Worm (Caenorhabditis elegans): ENCODE data around the gene srh-23.
A peak's percentile ranks its signal among the peaks of the same experiment; 100 is the strongest.

srh-23 gene

ce11 chrV:4964020-4964635 lies 43.2 kb downstream of the srh-23 start:
- TF ChIP-seq rnt-1 (tag; optimal IDR thresholded peaks at IDR 0.05) (no peak), efl-1 (optimal IDR thresholded peaks at IDR 0.05) (no peak), efl-1 (GFP tag; optimal IDR thresholded peaks at IDR 0.05 in 1 of 2) (peak in 1 of 2 experiments; percentile 20), nhr-71 (tag; optimal IDR thresholded peaks at IDR 0.05) (peak; percentile 22), lin-14 (GFP tag; optimal IDR thresholded peaks at IDR 0.05) (peak; percentile 21), ztf-11 (tag; optimal IDR thresholded peaks at IDR 0.05) (no peak), xbp-1 (tag; optimal IDR thresholded peaks at IDR 0.05) (no peak), Y116A8C.19 (tag; optimal IDR thresholded peaks at IDR 0.05; ENCODE audit: borderline replicate concordance) (no peak), nhr-85 (tag) (no peak), unc-62 (GFP tag; optimal IDR thresholded peaks at IDR 0.05) (no peak), mab-9 (GFP tag; IDR thresholded peaks at IDR 0.05) (no peak), C04F5.9 (tag; optimal IDR thresholded peaks at IDR 0.05) (no peak), egl-13 (tag; optimal IDR thresholded peaks at IDR 0.05) (no peak), lin-15B (tag; optimal IDR thresholded peaks at IDR 0.05) (no peak), ama-1 (optimal IDR thresholded peaks at IDR 0.05) (no peak), ztf-4 (tag; optimal IDR thresholded peaks at IDR 0.05) (no peak), dsc-1 (tag; optimal IDR thresholded peaks at IDR 0.05) (peak; percentile 27), nhr-19 (GFP tag; conservative IDR thresholded peaks at IDR 0.05) (no peak), tbx-2 (tag; optimal IDR thresholded peaks at IDR 0.05) (no peak), pag-3 (tag; optimal IDR thresholded peaks at IDR 0.05; ENCODE audit: borderline replicate concordance, insufficient read depth) (no peak), fkh-8 (tag; optimal IDR thresholded peaks at IDR 0.05) (no peak)

- no peak for TF ChIP-seq sptf-1 (tag; optimal IDR thresholded peaks at IDR 0.05)
- TF ChIP-seq aly-2 (tag; optimal IDR thresholded peaks at IDR 0.05), result no peak
- TF ChIP-seq elt-2 (tag; optimal IDR thresholded peaks at IDR 0.05), result peak; percentile 64
- TF ChIP-seq ceh-90 (tag; optimal IDR thresholded peaks at IDR 0.05), result no peak
- no peak for TF ChIP-seq jun-1 (tag; optimal IDR thresholded peaks at IDR 0.05)
- TF ChIP-seq rnt-1 (tag; optimal IDR thresholded peaks at IDR 0.05), result no peak
- peak in 1 of 2 experiments; percentile 30 for TF ChIP-seq lin-35 (GFP tag; optimal IDR thresholded peaks at IDR 0.05)
- TF ChIP-seq nhr-85 (tag), result peak; percentile 57
- no peak for TF ChIP-seq zag-1 (tag; optimal IDR thresholded peaks at IDR 0.05)
- TF ChIP-seq lir-3 (tag; optimal IDR thresholded peaks at IDR 0.05; ENCODE audit: poor library complexity), result no peak
- no peak for TF ChIP-seq skn-1 (tag; optimal IDR thresholded peaks at IDR 0.05)
- TF ChIP-seq lin-14 (GFP tag; optimal IDR thresholded peaks at IDR 0.05), result no peak
Observed at ce11 chrV:4964671-4965420, 43.9 kb downstream of the srh-23 start.

ce11 chrV:4965790-4966189 lies 44.9 kb downstream of the srh-23 start:
- no peak for TF ChIP-seq efl-1 (optimal IDR thresholded peaks at IDR 0.05)
- TF ChIP-seq efl-1 (GFP tag; optimal IDR thresholded peaks at IDR 0.05 in 1 of 2), result peak in 1 of 2 experiments; percentile 78
- TF ChIP-seq nhr-85 (tag), result peak; percentile 77
- TF ChIP-seq nhr-71 (tag; optimal IDR thresholded peaks at IDR 0.05), result peak; percentile 7
- no peak for TF ChIP-seq ceh-90 (tag; optimal IDR thresholded peaks at IDR 0.05)

ce11 chrV:4967238-4967637 lies 46.3 kb downstream of the srh-23 start:
- TF ChIP-seq dpl-1 (GFP tag; optimal IDR thresholded peaks at IDR 0.05) (no peak), nhr-71 (tag; optimal IDR thresholded peaks at IDR 0.05) (peak; percentile 15), skn-1 (tag; optimal IDR thresholded peaks at IDR 0.05) (no peak), nhr-47 (tag; optimal IDR thresholded peaks at IDR 0.05) (peak; percentile 10), ceh-8 (GFP tag; optimal IDR thresholded peaks at IDR 0.05) (peak; percentile 83), dsc-1 (tag; optimal IDR thresholded peaks at IDR 0.05) (peak; percentile 60), lin-14 (GFP tag; optimal IDR thresholded peaks at IDR 0.05) (peak; percentile 66), nhr-20 (tag; optimal IDR thresholded peaks at IDR 0.05) (no peak)

All from whole organism, L1 larva.